Fruit fly (Drosophila melanogaster) whole organism, embryonic: ENCODE results near the gene hry.

Experiments
- Antp ChIP-seq: fragments of 200-800 bp; sonication (Bioruptor generic); optimal IDR thresholded peaks from 3 replicates; lab custom pipeline; 2016; ENCODE audit warnings: missing biosample characterization, missing genetic modification characterization
- CG10654 ChIP-seq: fragments of 200-800 bp; sonication (Bioruptor generic); optimal IDR thresholded peaks from 2 replicates; lab custom pipeline; 2016; ENCODE audit warnings: missing biosample characterization, missing genetic modification characterization
- CG14667 ChIP-seq: fragments of 200-800 bp; sonication (Bioruptor generic); IDR thresholded peaks from 2 replicates; pipeline ENCODE4 v1.3.6; 2022; ENCODE audit warnings: missing biosample characterization, missing genetic modification characterization
- CG18476 ChIP-seq: fragments of 200-800 bp; sonication (Bioruptor generic); optimal IDR thresholded peaks from 2 replicates; lab custom pipeline; 2016; ENCODE audit warnings: missing biosample characterization, mild to moderate bottlenecking, missing genetic modification characterization
- CG18599 ChIP-seq: fragments of 200-800 bp; sonication (Bioruptor generic); optimal IDR thresholded peaks from 3 replicates; lab custom pipeline; 2017; ENCODE audit warnings: missing biosample characterization, missing genetic modification characterization, mild to moderate bottlenecking, moderate library complexity, missing genetic modification reagents
- CG4404 ChIP-seq: fragments of 200-800 bp; sonication (Bioruptor generic); IDR thresholded peaks from 2 replicates; pipeline ENCODE4 v1.3.6; 2022; ENCODE audit warnings: missing biosample characterization, missing genetic modification characterization
- CG5953 ChIP-seq: fragments of 200-800 bp; sonication (Bioruptor generic); IDR thresholded peaks from 2 replicates; pipeline ENCODE4 v1.3.6; 2022; ENCODE audit warnings: missing biosample characterization, missing genetic modification characterization
- CG7372 ChIP-seq: fragments of 200-800 bp; sonication (Bioruptor generic); IDR thresholded peaks from 2 replicates; pipeline ENCODE4 v1.3.6; 2022; ENCODE audit warnings: missing biosample characterization, missing genetic modification characterization
- CG7839 ChIP-seq: fragments of 200-800 bp; sonication (Bioruptor generic); optimal IDR thresholded peaks from 3 replicates; lab custom pipeline; 2018; ENCODE audit warnings: missing biosample characterization, mild to moderate bottlenecking, missing genetic modification characterization, moderate library complexity
- CG8924 ChIP-seq: fragments of 200-800 bp; optimal IDR thresholded peaks from 3 replicates; lab custom pipeline; 2019; ENCODE audit warnings: missing biosample characterization, mild to moderate bottlenecking, missing genetic modification characterization, moderate library complexity
- CG9727 ChIP-seq: fragments of 200-800 bp; sonication (Bioruptor generic); optimal IDR thresholded peaks from 3 replicates; lab custom pipeline; 2017; ENCODE audit warnings: missing biosample characterization, mild to moderate bottlenecking, missing genetic modification characterization
- Deaf1 ChIP-seq: fragments of 200-800 bp; optimal IDR thresholded peaks from 3 replicates; lab custom pipeline; 2019; ENCODE audit warnings: missing biosample characterization, mild to moderate bottlenecking, missing genetic modification characterization, moderate library complexity
- Doc3 ChIP-seq: fragments of 200-800 bp; sonication (Bioruptor generic); IDR thresholded peaks from 3 replicates; pipeline ENCODE4 v1.3.6; 2022; ENCODE audit warnings: missing biosample characterization, missing genetic modification characterization; ENCODE audit not compliant: partially characterized antibody
- HLH4C ChIP-seq: fragments of 200-800 bp; sonication (Bioruptor generic); IDR thresholded peaks from 3 replicates; pipeline ENCODE4 v1.3.6; 2022; ENCODE audit warnings: missing biosample characterization, missing genetic modification characterization; ENCODE audit not compliant: partially characterized antibody
- Hand ChIP-seq: fragments of 200-800 bp; sonication (Bioruptor generic); optimal IDR thresholded peaks from 2 replicates; lab custom pipeline; 2017; ENCODE audit warnings: mild to moderate bottlenecking, missing biosample characterization, missing genetic modification reagents, missing genetic modification characterization
- Hmx ChIP-seq: fragments of 200-800 bp; sonication (Bioruptor generic); optimal IDR thresholded peaks from 2 replicates; lab custom pipeline; 2016; ENCODE audit warnings: missing biosample characterization, missing genetic modification characterization
- Hr3 ChIP-seq: fragments of 200-800 bp; sonication (Bioruptor generic); optimal IDR thresholded peaks from 3 replicates; lab custom pipeline; 2016; ENCODE audit warnings: missing biosample characterization, missing genetic modification characterization
- Lhr ChIP-seq: fragments of 200-800 bp; sonication (Bioruptor generic); optimal IDR thresholded peaks from 3 replicates; lab custom pipeline; 2017; ENCODE audit warnings: mild to moderate bottlenecking, missing biosample characterization, missing genetic modification reagents, missing genetic modification characterization
- NFAT ChIP-seq: fragments of 200-800 bp; sonication (Bioruptor generic); IDR thresholded peaks from 2 replicates; pipeline ENCODE4 v1.3.6; 2022; ENCODE audit warnings: missing biosample characterization, missing genetic modification characterization
- Pdp1 ChIP-seq, 2 experiments: fragments of 200-800 bp; sonication (Bioruptor generic); optimal IDR thresholded peaks; 3 replicates each; lab custom pipeline; 2016; ENCODE audit warnings: missing biosample characterization in 2 of 2, missing genetic modification characterization in 2 of 2, mild to moderate bottlenecking in 1 of 2, moderate library complexity in 1 of 2
- Scr ChIP-seq: fragments of 200-800 bp; sonication (Bioruptor generic); IDR thresholded peaks from 2 replicates; pipeline ENCODE4 v1.3.6; 2022; ENCODE audit warnings: missing biosample characterization, missing genetic modification characterization; ENCODE audit not compliant: partially characterized antibody
- Sox100B ChIP-seq: fragments of 200-800 bp; sonication (Bioruptor generic); optimal IDR thresholded peaks from 3 replicates; lab custom pipeline; 2018; ENCODE audit warnings: missing biosample characterization, mild to moderate bottlenecking, missing genetic modification characterization
- Ssrp ChIP-seq: fragments of 200-800 bp; sonication (Bioruptor generic); optimal IDR thresholded peaks from 2 replicates; lab custom pipeline; 2018; ENCODE audit warnings: missing biosample characterization, mild to moderate bottlenecking, missing genetic modification characterization, moderate library complexity
- Xrp1 ChIP-seq: fragments of 200-800 bp; sonication (Bioruptor generic); IDR thresholded peaks from 2 replicates; pipeline ENCODE4 v1.3.6; 2022; ENCODE audit warnings: missing biosample characterization, missing genetic modification characterization
- ab ChIP-seq: fragments of 200-800 bp; sonication (Bioruptor generic); optimal IDR thresholded peaks from 2 replicates; lab custom pipeline; 2016; ENCODE audit warnings: missing biosample characterization, missing genetic modification characterization
- amos ChIP-seq: fragments of 200-800 bp; sonication (Bioruptor generic); IDR thresholded peaks from 2 replicates; pipeline ENCODE4 v1.3.6; 2022; ENCODE audit warnings: missing biosample characterization, missing genetic modification characterization; ENCODE audit not compliant: partially characterized antibody
- az2 ChIP-seq: fragments of 200-800 bp; sonication (Bioruptor generic); optimal IDR thresholded peaks from 3 replicates; lab custom pipeline; 2016; ENCODE audit warnings: missing biosample characterization, missing genetic modification characterization
- cato ChIP-seq: fragments of 200-800 bp; sonication (Bioruptor generic); optimal IDR thresholded peaks from 2 replicates; lab custom pipeline; 2016; ENCODE audit warnings: missing biosample characterization, missing genetic modification characterization, borderline replicate concordance
- dmrt11E ChIP-seq: fragments of 200-800 bp; sonication (Bioruptor generic); optimal IDR thresholded peaks from 3 replicates; lab custom pipeline; 2018; ENCODE audit warnings: missing biosample characterization, mild to moderate bottlenecking, missing genetic modification characterization, moderate library complexity
- dpn ChIP-seq, 2 experiments: fragments of 200-800 bp; sonication (Bioruptor generic); optimal IDR thresholded peaks; 3 replicates each; lab custom pipeline; 2016; ENCODE audit warnings: missing biosample characterization in 2 of 2, missing genetic modification characterization in 2 of 2
- eyg ChIP-seq: fragments of 200-800 bp; sonication (Bioruptor generic); optimal IDR thresholded peaks from 3 replicates; lab custom pipeline; 2016; ENCODE audit warnings: missing biosample characterization, missing genetic modification characterization
- fd96Cb ChIP-seq: fragments of 200-800 bp; sonication (Bioruptor generic); optimal IDR thresholded peaks from 2 replicates; lab custom pipeline; 2018; ENCODE audit warnings: missing biosample characterization, mild to moderate bottlenecking, missing genetic modification characterization, moderate library complexity
- ftz-f1 ChIP-seq: fragments of 200-800 bp; sonication (Bioruptor generic); optimal IDR thresholded peaks from 2 replicates; lab custom pipeline; 2016; ENCODE audit warnings: missing biosample characterization, missing genetic modification characterization
- gce ChIP-seq: fragments of 200-800 bp; sonication (Bioruptor generic); IDR thresholded peaks from 3 replicates; pipeline ENCODE4 v1.3.6; 2022; ENCODE audit warnings: missing biosample characterization, missing genetic modification characterization
- hb ChIP-seq: fragments of 200-800 bp; sonication (Bioruptor generic); IDR thresholded peaks from 3 replicates; pipeline ENCODE4 v1.3.6; 2022; ENCODE audit warnings: missing biosample characterization, missing genetic modification characterization; ENCODE audit not compliant: partially characterized antibody
- jing ChIP-seq: fragments of 200-800 bp; sonication (Bioruptor generic); optimal IDR thresholded peaks from 2 replicates; lab custom pipeline; 2018; ENCODE audit warnings: missing biosample characterization, mild to moderate bottlenecking, missing genetic modification characterization
- kay ChIP-seq: fragments of 200-800 bp; sonication (Bioruptor generic); optimal IDR thresholded peaks from 2 replicates; lab custom pipeline; 2016; ENCODE audit warnings: missing biosample characterization, missing genetic modification characterization
- maf-S ChIP-seq: fragments of 200-800 bp; sonication (Bioruptor generic); optimal IDR thresholded peaks from 2 replicates; lab custom pipeline; 2016; ENCODE audit warnings: missing biosample characterization, missing genetic modification characterization
- pan ChIP-seq, 4 experiments: fragments of >200 bp in 3 of 4; fragments of 200-800 bp in 1 of 4; sonication (Bioruptor generic) in 1 of 4; optimal IDR thresholded peaks in 3 of 4; IDR thresholded peaks in 1 of 4; 2 replicates each; pipeline versions ENCODE4 v1.3.6 to Lab custom; 2017 to 2022; ENCODE audit warnings: missing biosample characterization in 2 of 4, missing genetic modification characterization in 2 of 4, mixed read lengths in 1 of 4
- seq ChIP-seq: fragments of 200-800 bp; sonication (Bioruptor generic); IDR thresholded peaks from 2 replicates; pipeline ENCODE4 v1.3.6; 2022; ENCODE audit warnings: missing biosample characterization, missing genetic modification characterization
- sima ChIP-seq: fragments of 200-800 bp; sonication (Bioruptor generic); optimal IDR thresholded peaks from 2 replicates; lab custom pipeline; 2016; ENCODE audit warnings: missing biosample characterization, missing genetic modification characterization
- ttk ChIP-seq: fragments of 200-800 bp; sonication (Bioruptor generic); IDR thresholded peaks from 2 replicates; pipeline ENCODE4 v2.1.2; 2022; ENCODE audit warnings: missing biosample characterization, missing genetic modification characterization
- wdn ChIP-seq: fragments of 200-800 bp; sonication (Bioruptor generic); IDR thresholded peaks from 2 replicates; pipeline ENCODE4 v1.3.6; 2022; ENCODE audit warnings: missing biosample characterization, missing genetic modification characterization
- wek ChIP-seq: fragments of 200-800 bp; sonication (Bioruptor generic); optimal IDR thresholded peaks from 3 replicates; lab custom pipeline; 2018; ENCODE audit warnings: missing biosample characterization, mild to moderate bottlenecking, missing genetic modification characterization, moderate library complexity
- zf30C ChIP-seq: fragments of 200-800 bp; sonication (Bioruptor generic); optimal IDR thresholded peaks from 3 replicates; lab custom pipeline; 2018; ENCODE audit warnings: missing biosample characterization, mild to moderate bottlenecking, missing genetic modification characterization

hry gene

DNA sequence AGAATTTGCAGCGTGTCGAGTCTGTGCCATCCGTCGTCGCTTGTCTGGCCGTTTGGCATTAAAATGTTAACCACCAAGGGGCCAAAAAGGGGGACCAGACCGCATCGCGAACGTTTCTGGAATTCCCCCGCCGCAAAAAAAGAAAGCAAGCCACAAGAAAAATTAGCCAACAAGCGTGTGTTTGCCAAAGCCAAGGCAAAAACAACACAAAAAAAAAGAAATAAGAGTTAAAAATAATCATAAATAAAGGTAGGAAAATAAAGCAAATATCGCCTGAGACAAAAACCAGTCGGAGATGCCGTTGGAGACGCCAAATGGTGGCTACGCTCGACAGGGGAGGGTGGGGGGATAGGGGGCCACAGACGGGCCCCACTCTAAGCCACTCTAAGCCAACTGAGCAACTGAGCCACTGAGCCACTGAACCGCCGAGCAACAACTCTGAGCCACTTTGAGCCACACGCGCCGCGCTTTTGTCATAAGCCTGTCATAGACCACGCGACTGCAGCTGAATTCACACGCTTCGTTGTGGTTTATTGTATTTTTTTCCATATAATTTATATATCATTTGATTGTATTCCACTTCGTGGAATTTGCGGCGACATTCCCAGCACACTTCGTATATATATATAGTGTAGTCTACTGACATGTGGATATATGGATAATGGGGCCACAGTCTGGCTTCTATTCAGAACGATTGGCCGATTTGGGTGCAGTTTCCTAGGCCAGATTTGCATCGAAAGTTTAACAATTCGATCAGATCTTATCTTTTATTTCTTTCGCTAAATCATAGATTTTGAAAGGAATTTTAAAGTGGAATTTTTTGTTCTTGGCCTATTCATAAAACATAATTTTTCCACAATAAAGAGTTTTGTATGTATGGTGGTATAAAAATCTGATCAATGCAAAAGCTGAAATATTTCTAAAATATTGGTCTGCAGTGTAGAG is 18.3 kb downstream of the hry start (continued):
- TF ChIP-seq zf30C (GFP tag; lab: Kevin White, UChicago) (no peak), eyg (no peak), seq (GFP tag; lab: Robert Waterston, UW) (no peak), jing (GFP tag; lab: Kevin White, UChicago) (no peak), dmrt11E (tag; lab: Kevin White, UChicago) (no peak), Scr (GFP tag; lab: Robert Waterston, UW) (no peak), CG5953 (GFP tag; lab: Robert Waterston, UW) (no peak), ftz-f1 (GFP tag; lab: Kevin White, UChicago) (no peak), Deaf1 (tag; lab: Kevin White, UChicago) (no peak), NFAT (GFP tag; lab: Robert Waterston, UW) (0 out of 2 replicates have a peak, but pooled peaks have one; percentile 37), pan (optimal IDR thresholded peaks at IDR 0.05; lab: Kevin White, UChicago) (no peak), pan (GFP tag; optimal IDR thresholded peaks at IDR 0.05 in 1 of 2, IDR thresholded peaks at IDR 0.05 in 1 of 2) (no peak), CG9727 (GFP tag; lab: Kevin White, UChicago) (no peak), CG10654 (GFP tag; lab: Kevin White, UChicago) (no peak), amos (GFP tag; lab: Robert Waterston, UW) (no peak), ttk (no peak)

dm6 chr3L:8695959-8696358 is 20.4 kb downstream of the hry start:
- TF ChIP-seq Lhr (GFP tag; lab: Kevin White, UChicago) (no peak), az2 (GFP tag; lab: Kevin White, UChicago) (no peak), Pdp1 (GFP tag; optimal IDR thresholded peaks at IDR 0.05; lab: Kevin White, UChicago) (peak in 1 of 2 experiments; percentile 87)

- TF ChIP-seq wek (GFP tag; lab: Kevin White, UChicago) (peak; percentile 61), Doc3 (GFP tag; lab: Robert Waterston, UW) (no peak), Hr3 (GFP tag; lab: Kevin White, UChicago) (no peak), Hmx (GFP tag; lab: Kevin White, UChicago) (no peak), CG18476 (GFP tag; lab: Kevin White, UChicago) (peak; percentile 16), HLH4C (GFP tag; lab: Robert Waterston, UW) (no peak), ab (GFP tag; lab: Kevin White, UChicago) (peak; percentile 16), wdn (peak; percentile 49; the same call in 1 of the 2 replicates), Antp (peak; percentile 43), CG18599 (GFP tag; lab: Kevin White, UChicago) (peak; percentile 88), fd96Cb (tag; lab: Kevin White, UChicago) (no peak), kay (GFP tag; lab: Kevin White, UChicago) (peak; percentile 51), Xrp1 (GFP tag; lab: Robert Waterston, UW) (peak; percentile 80), Ssrp (tag; lab: Kevin White, UChicago) (peak; percentile 7), CG4404 (GFP tag; lab: Robert Waterston, UW) (no peak), dpn (GFP tag; optimal IDR thresholded peaks at IDR 0.05; lab: Kevin White, UChicago) (peak; percentile 37), CG8924 (tag; lab: Kevin White, UChicago) (peak; percentile 37), sima (GFP tag; lab: Kevin White, UChicago) (no peak), Sox100B (peak; percentile 73), CG7372 (no peak), cato (GFP tag; lab: Kevin White, UChicago) (peak; percentile 37), hb (no peak), Hand (GFP tag; lab: Kevin White, UChicago) (peak; percentile 45), gce (peak; percentile 54; the same call in 1 of the 3 replicates), CG7839 (peak; percentile 33), CG14667 (GFP tag; lab: Robert Waterston, UW) (no peak), maf-S (GFP tag; lab: Kevin White, UChicago) (peak; percentile 4)
These were observed 21.0 kb downstream of the hry start for dm6 chr3L:8696487-8696954.
